Worm (Caenorhabditis elegans) whole organism, L2 larva: ENCODE data around the gene F59B10.6.

ENCODE experiments used
- ZK546.5 ChIP-seq: sonication (generic microtip); optimal IDR thresholded peaks from 2 replicates; lab custom pipeline; 2017; ENCODE audit warnings: missing biosample characterization, missing genetic modification characterization
- aly-2 ChIP-seq: fragments of 150-350 bp; optimal IDR thresholded peaks from 2 replicates; lab custom pipeline; 2014; ENCODE audit warnings: missing biosample characterization, missing genetic modification characterization
- blmp-1 ChIP-seq: sonication (generic microtip); optimal IDR thresholded peaks from 2 replicates; lab custom pipeline; 2017; ENCODE audit warnings: missing genetic modification characterization, mild to moderate bottlenecking, missing compliant biosample characterization, antibody characterized with exemption, moderate library complexity; ENCODE audit not compliant: insufficient read depth
- ceh-16 ChIP-seq: fragments of 150-350 bp; optimal IDR thresholded peaks from 2 replicates; lab custom pipeline; 2014; ENCODE audit warnings: missing biosample characterization, missing genetic modification characterization
- egl-27 ChIP-seq: sonication (generic microtip); optimal IDR thresholded peaks from 3 replicates; lab custom pipeline; 2017; ENCODE audit warnings: missing biosample characterization, missing genetic modification reagents, missing genetic modification characterization
- fos-1 ChIP-seq: fragments of 150-350 bp; optimal IDR thresholded peaks from 2 replicates; lab custom pipeline; 2014; ENCODE audit warnings: missing biosample characterization, missing genetic modification characterization
- mdl-1 ChIP-seq, 2 experiments: fragments of 150-350 bp in 1 of 2; sonication (generic microtip) in 1 of 2; optimal IDR thresholded peaks; 2 replicates each; lab custom pipeline; 2017; ENCODE audit warnings: missing biosample characterization in 2 of 2, missing genetic modification characterization in 2 of 2
- nhr-77 ChIP-seq: fragments of 150-350 bp; optimal IDR thresholded peaks from 2 replicates; lab custom pipeline; 2014; ENCODE audit warnings: missing biosample characterization, missing genetic modification characterization
- skn-1 ChIP-seq: sonication (generic microtip); optimal IDR thresholded peaks from 2 replicates; lab custom pipeline; 2017; ENCODE audit warnings: missing biosample characterization, missing genetic modification characterization
- ztf-11 ChIP-seq: sonication (generic microtip); optimal IDR thresholded peaks from 2 replicates; lab custom pipeline; 2017; ENCODE audit warnings: missing biosample characterization, missing genetic modification characterization

- TF ChIP-seq blmp-1 (no peak), aly-2 (tag; lab: Kevin White, UChicago) (no peak), egl-27 (tag; lab: Kevin White, UChicago) (no peak), ztf-11 (no peak), ceh-16 (tag; lab: Kevin White, UChicago) (no peak), ZK546.5 (tag; lab: Kevin White, UChicago) (no peak), mdl-1 (tag; optimal IDR thresholded peaks at IDR 0.05; lab: Kevin White, UChicago) (no peak), skn-1 (tag; lab: Kevin White, UChicago) (no peak), nhr-77 (tag; lab: Kevin White, UChicago) (no peak), fos-1 (tag; lab: Kevin White, UChicago) (no peak)
Observed at ce11 chrII:10533985-10534384, 9.7 kb upstream of the F59B10.6 start.
